Worm (Caenorhabditis elegans) whole organism, mixed stage, embryonic: ENCODE data around the gene tsp-3.

Source experiments
- M03D4.4 ChIP-seq: sonication (generic microtip); optimal IDR thresholded peaks from 2 replicates; lab custom pipeline; 2017; ENCODE audit warnings: mild to moderate bottlenecking, missing genetic modification characterization, missing compliant biosample characterization
- blmp-1 ChIP-seq: fragments of 150-350 bp; optimal IDR thresholded peaks from 2 replicates; lab custom pipeline; 2014; ENCODE audit warnings: missing biosample characterization, missing genetic modification characterization
- ceh-43 ChIP-seq: fragments of 200-800 bp; sonication (Bioruptor generic); optimal IDR thresholded peaks from 2 replicates; lab custom pipeline; 2018; ENCODE audit warnings: mild to moderate bottlenecking, missing genetic modification characterization, moderate library complexity, missing compliant biosample characterization
- ceh-83 ChIP-seq: fragments of 200-800 bp; sonication (Bioruptor generic); optimal IDR thresholded peaks from 2 replicates; lab custom pipeline; 2018; ENCODE audit warnings: mild to moderate bottlenecking, missing genetic modification characterization, missing compliant biosample characterization
- ces-1 ChIP-seq: fragments of 150-350 bp; optimal IDR thresholded peaks from 2 replicates; lab custom pipeline; 2014; ENCODE audit warnings: missing biosample characterization, missing genetic modification reagents, missing genetic modification characterization
- cnd-1 ChIP-seq: fragments of 200-800 bp; sonication (Bioruptor generic); optimal IDR thresholded peaks from 2 replicates; lab custom pipeline; 2018; ENCODE audit warnings: mild to moderate bottlenecking, missing genetic modification characterization, missing compliant biosample characterization
- drap-1 ChIP-seq: fragments of 200-800 bp; sonication (Bioruptor generic); optimal IDR thresholded peaks from 3 replicates; lab custom pipeline; 2018; ENCODE audit warnings: mild to moderate bottlenecking, missing genetic modification characterization, missing compliant biosample characterization
- elt-1 ChIP-seq: sonication (generic microtip); optimal IDR thresholded peaks from 2 replicates; lab custom pipeline; 2017; ENCODE audit warnings: missing genetic modification characterization, mild to moderate bottlenecking, missing compliant biosample characterization, antibody characterized with exemption, moderate library complexity, borderline replicate concordance; ENCODE audit not compliant: insufficient read depth
- elt-3 ChIP-seq: fragments of 150-350 bp; optimal IDR thresholded peaks from 2 replicates; lab custom pipeline; 2014; ENCODE audit warnings: missing biosample characterization, missing genetic modification characterization
- ham-2 ChIP-seq: fragments of 200-800 bp; sonication (Bioruptor generic); optimal IDR thresholded peaks from 2 replicates; lab custom pipeline; 2018; ENCODE audit warnings: mild to moderate bottlenecking, missing genetic modification characterization, missing compliant biosample characterization
- lin-13 ChIP-seq: fragments of 150-350 bp; optimal IDR thresholded peaks from 2 replicates; lab custom pipeline; 2014; ENCODE audit warnings: missing biosample characterization, missing genetic modification characterization
- lin-32 ChIP-seq: fragments of 200-800 bp; sonication (Bioruptor generic); optimal IDR thresholded peaks from 2 replicates; lab custom pipeline; 2018; ENCODE audit warnings: mild to moderate bottlenecking, missing genetic modification characterization, missing compliant biosample characterization
- lsy-2 ChIP-seq: fragments of 150-350 bp; optimal IDR thresholded peaks from 2 replicates; lab custom pipeline; 2014; ENCODE audit warnings: missing biosample characterization, missing genetic modification characterization
- mab-5 ChIP-seq: fragments of 150-350 bp; optimal IDR thresholded peaks from 2 replicates; lab custom pipeline; 2014; ENCODE audit warnings: missing biosample characterization, missing genetic modification characterization
- mep-1 ChIP-seq: fragments of 150-350 bp; optimal IDR thresholded peaks from 2 replicates; lab custom pipeline; 2017; ENCODE audit warnings: missing biosample characterization, missing genetic modification reagents, missing genetic modification characterization, inconsistent platforms
- mls-2 ChIP-seq: sonication (generic microtip); optimal IDR thresholded peaks from 2 replicates; lab custom pipeline; 2016; ENCODE audit warnings: mild to moderate bottlenecking, missing genetic modification characterization, moderate library complexity, missing compliant biosample characterization
- nhr-12 ChIP-seq: fragments of 150-350 bp; optimal IDR thresholded peaks from 2 replicates; lab custom pipeline; 2014; ENCODE audit warnings: missing biosample characterization, missing genetic modification characterization
- nhr-2 ChIP-seq: fragments of 150-350 bp; optimal IDR thresholded peaks from 2 replicates; lab custom pipeline; 2014; ENCODE audit warnings: missing biosample characterization, missing genetic modification characterization
- nhr-237 ChIP-seq: fragments of 150-350 bp; optimal IDR thresholded peaks from 2 replicates; lab custom pipeline; 2014; ENCODE audit warnings: missing biosample characterization, missing genetic modification characterization
- nhr-76 ChIP-seq: sonication (generic microtip); optimal IDR thresholded peaks from 2 replicates; lab custom pipeline; 2017; ENCODE audit warnings: missing biosample characterization, missing genetic modification characterization
- pha-4 ChIP-seq: fragments of 150-350 bp; optimal IDR thresholded peaks from 2 replicates; lab custom pipeline; 2018; ENCODE audit warnings: missing biosample characterization, missing genetic modification reagents, missing genetic modification characterization
- sem-2 ChIP-seq: fragments of 200-800 bp; sonication (Bioruptor generic); optimal IDR thresholded peaks from 2 replicates; lab custom pipeline; 2018; ENCODE audit warnings: mild to moderate bottlenecking, missing genetic modification characterization, missing compliant biosample characterization
- snpc-4 ChIP-seq: fragments of 150-350 bp; optimal IDR thresholded peaks from 2 replicates; lab custom pipeline; 2014; ENCODE audit warnings: missing biosample characterization, missing genetic modification characterization
- sptf-1 ChIP-seq: sonication (generic microtip); optimal IDR thresholded peaks from 2 replicates; lab custom pipeline; 2017; ENCODE audit warnings: mild to moderate bottlenecking, missing genetic modification characterization, moderate library complexity, missing compliant biosample characterization
- tbx-8 ChIP-seq: fragments of 200-800 bp; sonication (Bioruptor generic); optimal IDR thresholded peaks from 2 replicates; lab custom pipeline; 2018; ENCODE audit warnings: mild to moderate bottlenecking, missing genetic modification characterization, moderate library complexity, missing compliant biosample characterization
- unc-120 ChIP-seq: sonication (generic microtip); optimal IDR thresholded peaks from 2 replicates; lab custom pipeline; 2017; ENCODE audit warnings: missing genetic modification characterization, missing compliant biosample characterization; ENCODE audit not compliant: poor library complexity, severe bottlenecking
- unc-39 ChIP-seq: fragments of 150-350 bp; optimal IDR thresholded peaks from 2 replicates; lab custom pipeline; 2014; ENCODE audit warnings: missing biosample characterization, missing genetic modification characterization
- unc-62 ChIP-seq: fragments of 150-350 bp; optimal IDR thresholded peaks from 2 replicates; lab custom pipeline; 2014; ENCODE audit warnings: missing biosample characterization, missing genetic modification reagents, missing genetic modification characterization
- zip-8 ChIP-seq: fragments of 150-350 bp; optimal IDR thresholded peaks from 2 replicates; lab custom pipeline; 2014; ENCODE audit warnings: missing biosample characterization, missing genetic modification characterization
- ztf-11 ChIP-seq: fragments of 150-350 bp; optimal IDR thresholded peaks from 2 replicates; lab custom pipeline; 2014; ENCODE audit warnings: missing biosample characterization, missing genetic modification characterization

Gene tsp-3

DNA sequence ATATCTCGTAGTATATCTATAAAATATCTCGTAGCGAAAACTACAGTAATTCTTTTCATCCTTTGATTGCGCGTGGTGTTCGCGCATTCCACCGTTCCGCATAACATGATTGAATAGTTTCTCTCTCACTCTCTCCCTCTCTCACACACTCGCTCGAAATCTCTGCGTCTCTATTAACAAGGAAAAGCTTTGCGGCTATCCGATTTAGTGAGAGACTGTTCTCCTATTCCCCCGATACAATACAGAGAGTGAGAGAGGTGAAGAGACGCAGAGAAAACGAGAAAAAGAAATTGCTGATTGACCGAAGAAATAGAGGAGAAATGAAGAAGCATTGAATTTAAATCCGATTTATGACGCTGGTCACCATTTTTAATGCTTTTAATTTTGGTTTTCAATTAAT, 30.5 kb upstream of the tsp-3 start (continued):
- TF ChIP-seq mab-5 (tag; lab: Kevin White, UChicago) (no peak), mep-1 (tag; lab: Kevin White, UChicago) (peak; percentile 34), unc-120 (tag; lab: Kevin White, UChicago) (no peak), unc-39 (tag; lab: Kevin White, UChicago) (no peak), ces-1 (peak; percentile 36), ceh-83 (GFP tag; lab: Kevin White, UChicago) (no peak), pha-4 (tag; lab: Kevin White, UChicago) (peak; percentile 52), unc-62 (GFP tag; lab: Kevin White, UChicago) (peak; percentile 45), mls-2 (tag; lab: Kevin White, UChicago) (no peak), tbx-8 (GFP tag; lab: Kevin White, UChicago) (no peak)

DNA sequence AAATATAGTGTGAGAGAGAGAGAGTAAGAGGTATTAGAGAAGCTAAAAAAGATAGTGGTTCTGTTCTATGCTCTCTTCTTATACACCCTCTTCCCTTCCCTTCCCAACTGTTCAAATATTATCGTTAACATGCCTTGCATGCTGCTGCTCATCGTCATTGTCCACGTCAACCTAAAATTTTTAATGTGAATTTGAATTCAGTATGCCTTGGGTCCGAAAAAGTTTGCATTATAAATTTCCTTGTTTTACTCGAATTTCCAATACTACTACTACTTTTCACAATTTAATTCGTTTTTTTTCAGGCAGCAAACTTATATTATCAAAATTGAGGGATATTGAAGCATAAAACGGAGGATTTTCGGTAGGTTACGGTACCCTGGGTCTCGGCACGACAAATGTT, 25.4 kb upstream of the tsp-3 start, which contains the start of gene gly-5:
TSS of gene gly-5 (plus strand) at position 301 of the 400 bp plus-strand sequence.
- TF ChIP-seq blmp-1 (tag; lab: Kevin White, UChicago), result no peak
- no peak for TF ChIP-seq drap-1
- TF ChIP-seq ceh-43 (GFP tag; lab: Kevin White, UChicago), result no peak
- TF ChIP-seq unc-62 (GFP tag; lab: Kevin White, UChicago), result no peak
- TF ChIP-seq ztf-11, result no peak
- no peak for TF ChIP-seq zip-8 (tag; lab: Kevin White, UChicago)
- no peak for TF ChIP-seq lin-32 (GFP tag; lab: Kevin White, UChicago)
- no peak for TF ChIP-seq elt-1 (tag; lab: Kevin White, UChicago)
- TF ChIP-seq nhr-76, result no peak
- no peak for TF ChIP-seq nhr-2

DNA sequence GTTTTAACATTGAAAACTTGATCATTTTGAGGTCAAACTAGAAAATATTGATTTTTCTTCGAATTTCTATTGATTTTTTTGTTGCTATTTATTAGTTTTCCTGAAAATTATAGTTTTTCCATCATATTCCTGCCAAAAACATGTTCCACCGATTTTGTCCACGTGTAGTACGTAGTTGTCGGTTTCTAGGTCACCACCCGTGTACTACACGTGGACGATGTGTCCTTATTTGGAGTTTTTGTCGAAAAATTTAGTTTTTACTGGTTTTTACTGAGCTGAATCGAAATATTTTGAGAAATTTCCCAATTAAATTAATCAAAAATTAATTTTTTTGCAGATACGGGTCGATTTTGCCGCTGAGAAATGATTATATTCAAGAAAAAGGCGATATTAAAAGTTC, 24.7 kb upstream of the tsp-3 start:
- TF ChIP-seq nhr-237 (tag; lab: Kevin White, UChicago) (no peak), unc-120 (tag; lab: Kevin White, UChicago) (peak; percentile 30), sptf-1 (peak; percentile 17), lin-32 (GFP tag; lab: Kevin White, UChicago) (peak; percentile 57), ceh-43 (GFP tag; lab: Kevin White, UChicago) (no peak), mep-1 (tag; lab: Kevin White, UChicago) (no peak), nhr-76 (no peak), lin-13 (tag; lab: Kevin White, UChicago) (peak; percentile 22)

DNA sequence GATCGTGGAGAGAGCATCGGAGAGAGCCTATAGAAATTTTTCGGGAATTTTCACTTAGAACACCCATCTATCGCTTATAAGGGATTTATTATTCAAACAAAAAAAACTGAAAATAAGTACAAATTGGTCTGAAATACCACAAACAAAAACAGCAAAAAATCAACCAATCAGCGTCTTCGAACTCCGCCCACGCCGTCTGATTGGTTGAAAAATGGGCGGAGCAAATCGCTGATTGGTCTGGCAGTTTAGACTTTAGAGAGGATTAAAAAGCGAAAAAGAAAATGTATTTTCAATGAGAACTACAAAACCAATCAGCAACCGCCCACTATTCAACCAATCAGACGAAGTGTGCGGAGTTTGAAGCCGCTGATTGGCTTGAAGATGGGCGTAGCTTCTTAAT, 11.4 kb upstream of the tsp-3 start:
- TF ChIP-seq unc-62 (GFP tag; lab: Kevin White, UChicago), result no peak

DNA sequence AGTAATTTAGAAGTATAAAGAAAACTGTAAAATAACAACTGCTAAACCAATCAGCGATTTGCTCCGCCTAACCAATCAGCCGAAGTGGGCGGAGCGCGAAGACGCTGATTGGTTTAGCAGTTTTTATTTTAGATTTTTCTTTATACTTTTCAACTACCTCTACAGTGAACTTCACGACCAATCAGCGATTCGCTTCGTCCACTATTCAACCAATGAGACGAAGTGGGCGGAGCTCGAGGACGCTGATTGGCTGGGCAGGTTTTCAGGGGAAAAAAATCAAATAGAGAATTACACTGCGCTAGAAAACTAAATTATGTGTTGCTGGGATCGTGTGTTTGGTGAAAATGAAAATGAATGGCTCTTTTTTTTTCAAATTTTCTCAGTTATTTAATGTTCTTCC, 10.6 kb upstream of the tsp-3 start:
- no peak for TF ChIP-seq lsy-2 (tag; lab: Kevin White, UChicago)
- no peak for TF ChIP-seq mab-5 (tag; lab: Kevin White, UChicago)
- TF ChIP-seq elt-3, result no peak
- TF ChIP-seq ham-2 (GFP tag; lab: Kevin White, UChicago), result no peak
- no peak for TF ChIP-seq lin-13 (tag; lab: Kevin White, UChicago)
- no peak for TF ChIP-seq ces-1
- TF ChIP-seq ceh-43 (GFP tag; lab: Kevin White, UChicago), result no peak

DNA sequence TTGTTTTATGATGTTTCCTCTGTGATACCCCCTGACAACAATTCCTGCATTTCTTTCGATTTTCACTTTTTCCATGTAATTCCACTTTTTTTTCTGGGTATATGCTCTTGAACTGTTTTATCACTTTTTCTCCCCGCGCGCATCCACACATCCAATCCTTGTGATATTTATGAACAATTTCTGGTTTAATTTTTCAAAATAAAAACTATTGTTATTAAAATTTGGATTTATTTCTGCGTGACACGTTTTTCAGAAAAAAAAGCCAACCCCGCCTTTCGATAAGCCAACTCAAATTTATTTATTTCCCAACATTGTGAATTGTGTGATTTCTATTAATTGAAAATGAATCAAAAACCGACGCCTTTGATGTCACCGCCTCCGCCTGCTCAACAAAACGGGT, 7.8 kb upstream of the tsp-3 start, which contains the start of gene Y39E4B.11:
TSS of gene Y39E4B.11 (plus strand) at position 301 of the 400 bp plus-strand sequence.
- TF ChIP-seq mls-2 (tag; lab: Kevin White, UChicago), result no peak

DNA sequence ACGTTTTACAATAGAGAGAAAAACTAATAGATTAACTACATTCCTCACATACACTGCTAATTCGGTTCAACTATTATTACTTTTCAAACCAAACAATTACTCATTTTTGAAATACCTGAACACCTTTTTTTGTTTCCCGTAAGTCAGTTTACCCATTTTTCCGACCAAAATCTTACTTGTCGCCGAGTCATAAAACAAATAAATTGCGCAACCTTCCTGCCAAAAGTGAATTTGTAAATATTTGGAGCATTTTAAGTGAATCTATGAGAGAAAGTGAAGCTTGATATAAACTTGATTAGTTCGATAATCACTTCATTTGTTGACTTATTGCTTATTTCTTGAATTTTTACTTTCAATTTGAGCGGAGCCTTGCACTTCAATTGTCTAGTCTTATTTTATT, 3.5 kb upstream of the tsp-3 start:
- TF ChIP-seq pha-4 (tag; lab: Kevin White, UChicago), result no peak
- TF ChIP-seq zip-8 (tag; lab: Kevin White, UChicago), result peak; percentile 65
- no peak for TF ChIP-seq ceh-43 (GFP tag; lab: Kevin White, UChicago)

DNA sequence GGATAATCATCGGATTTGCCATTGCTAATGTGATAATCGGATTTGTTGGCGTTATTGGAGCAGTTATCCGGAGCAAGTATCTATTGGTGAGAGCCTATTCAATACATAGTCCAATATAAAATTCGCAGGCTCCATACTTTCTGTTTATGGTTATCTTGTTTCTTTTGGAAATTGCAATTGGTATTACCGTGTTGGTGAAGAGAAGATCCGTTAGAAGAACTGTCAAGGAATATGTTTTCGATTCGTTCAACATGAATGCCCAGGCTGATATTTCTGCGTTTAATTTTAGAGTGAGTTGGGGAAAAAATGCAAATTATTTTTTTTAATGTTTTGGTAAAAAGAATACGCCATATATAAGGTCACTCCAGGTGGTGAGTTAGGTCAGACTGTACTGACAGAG, 645 bp downstream of the tsp-3 start:
- TF ChIP-seq cnd-1 (tag; lab: Kevin White, UChicago), result no peak
- TF ChIP-seq lin-13 (tag; lab: Kevin White, UChicago), result no peak
- no peak for TF ChIP-seq sptf-1
- TF ChIP-seq unc-39 (tag; lab: Kevin White, UChicago), result no peak
- no peak for TF ChIP-seq unc-120 (tag; lab: Kevin White, UChicago)
- TF ChIP-seq nhr-237 (tag; lab: Kevin White, UChicago), result no peak
- TF ChIP-seq ceh-83 (GFP tag; lab: Kevin White, UChicago), result no peak
- TF ChIP-seq blmp-1 (tag; lab: Kevin White, UChicago), result no peak
- TF ChIP-seq nhr-12 (tag; lab: Kevin White, UChicago), result no peak
- no peak for TF ChIP-seq nhr-2
- TF ChIP-seq snpc-4, result no peak
- TF ChIP-seq unc-62 (GFP tag; lab: Kevin White, UChicago), result no peak
- TF ChIP-seq ham-2 (GFP tag; lab: Kevin White, UChicago), result no peak
- no peak for TF ChIP-seq sem-2 (GFP tag; lab: Kevin White, UChicago)
- no peak for TF ChIP-seq ces-1
- TF ChIP-seq mls-2 (tag; lab: Kevin White, UChicago), result no peak
- no peak for TF ChIP-seq tbx-8 (GFP tag; lab: Kevin White, UChicago)
- TF ChIP-seq zip-8 (tag; lab: Kevin White, UChicago), result no peak
- TF ChIP-seq M03D4.4 (tag; lab: Kevin White, UChicago), result no peak
- TF ChIP-seq, all 35 proteins: peak for 0
